Worm (Caenorhabditis elegans) whole organism, mixed stage, embryonic: ENCODE measurements around the gene rpl-38.

ENCODE experiments used
- bed-3 ChIP-seq: fragments of 200-800 bp; sonication (Bioruptor generic); optimal IDR thresholded peaks from 3 replicates; lab custom pipeline; 2018; ENCODE audit warnings: mild to moderate bottlenecking, missing genetic modification characterization, moderate library complexity, missing compliant biosample characterization
- blmp-1 ChIP-seq: fragments of 150-350 bp; optimal IDR thresholded peaks from 2 replicates; lab custom pipeline; 2014; ENCODE audit warnings: missing biosample characterization, missing genetic modification characterization
- ceh-39 ChIP-seq: fragments of 150-350 bp; optimal IDR thresholded peaks from 2 replicates; lab custom pipeline; 2014; ENCODE audit warnings: missing biosample characterization, missing genetic modification characterization
- ceh-83 ChIP-seq: fragments of 200-800 bp; sonication (Bioruptor generic); optimal IDR thresholded peaks from 2 replicates; lab custom pipeline; 2018; ENCODE audit warnings: mild to moderate bottlenecking, missing genetic modification characterization, missing compliant biosample characterization
- ces-1 ChIP-seq: fragments of 150-350 bp; optimal IDR thresholded peaks from 2 replicates; lab custom pipeline; 2014; ENCODE audit warnings: missing biosample characterization, missing genetic modification reagents, missing genetic modification characterization
- drap-1 ChIP-seq: fragments of 200-800 bp; sonication (Bioruptor generic); optimal IDR thresholded peaks from 3 replicates; lab custom pipeline; 2018; ENCODE audit warnings: mild to moderate bottlenecking, missing genetic modification characterization, missing compliant biosample characterization
- elt-1 ChIP-seq: sonication (generic microtip); optimal IDR thresholded peaks from 2 replicates; lab custom pipeline; 2017; ENCODE audit warnings: missing genetic modification characterization, mild to moderate bottlenecking, missing compliant biosample characterization, antibody characterized with exemption, moderate library complexity, borderline replicate concordance; ENCODE audit not compliant: insufficient read depth
- elt-3 ChIP-seq: fragments of 150-350 bp; optimal IDR thresholded peaks from 2 replicates; lab custom pipeline; 2014; ENCODE audit warnings: missing biosample characterization, missing genetic modification characterization
- flh-1 ChIP-seq: fragments of 200-800 bp; sonication (Bioruptor generic); optimal IDR thresholded peaks from 2 replicates; lab custom pipeline; 2018; ENCODE audit warnings: mild to moderate bottlenecking, missing genetic modification characterization, moderate library complexity, missing compliant biosample characterization
- ham-2 ChIP-seq: fragments of 200-800 bp; sonication (Bioruptor generic); optimal IDR thresholded peaks from 2 replicates; lab custom pipeline; 2018; ENCODE audit warnings: mild to moderate bottlenecking, missing genetic modification characterization, missing compliant biosample characterization
- hlh-1 ChIP-seq: fragments of 150-350 bp; optimal IDR thresholded peaks from 2 replicates; lab custom pipeline; 2014; ENCODE audit warnings: missing biosample characterization, missing genetic modification reagents, missing genetic modification characterization
- lin-13 ChIP-seq: fragments of 150-350 bp; optimal IDR thresholded peaks from 2 replicates; lab custom pipeline; 2014; ENCODE audit warnings: missing biosample characterization, missing genetic modification characterization
- lin-32 ChIP-seq: fragments of 200-800 bp; sonication (Bioruptor generic); optimal IDR thresholded peaks from 2 replicates; lab custom pipeline; 2018; ENCODE audit warnings: mild to moderate bottlenecking, missing genetic modification characterization, missing compliant biosample characterization
- lsy-2 ChIP-seq: fragments of 150-350 bp; optimal IDR thresholded peaks from 2 replicates; lab custom pipeline; 2014; ENCODE audit warnings: missing biosample characterization, missing genetic modification characterization
- mab-5 ChIP-seq: fragments of 150-350 bp; optimal IDR thresholded peaks from 2 replicates; lab custom pipeline; 2014; ENCODE audit warnings: missing biosample characterization, missing genetic modification characterization
- mep-1 ChIP-seq: fragments of 150-350 bp; optimal IDR thresholded peaks from 2 replicates; lab custom pipeline; 2017; ENCODE audit warnings: missing biosample characterization, missing genetic modification reagents, missing genetic modification characterization, inconsistent platforms
- mls-2 ChIP-seq: sonication (generic microtip); optimal IDR thresholded peaks from 2 replicates; lab custom pipeline; 2016; ENCODE audit warnings: mild to moderate bottlenecking, missing genetic modification characterization, moderate library complexity, missing compliant biosample characterization
- nhr-12 ChIP-seq: fragments of 150-350 bp; optimal IDR thresholded peaks from 2 replicates; lab custom pipeline; 2014; ENCODE audit warnings: missing biosample characterization, missing genetic modification characterization
- nhr-28 ChIP-seq: fragments of 150-350 bp; optimal IDR thresholded peaks from 2 replicates; lab custom pipeline; 2014; ENCODE audit warnings: missing biosample characterization, missing genetic modification characterization
- nhr-76 ChIP-seq: sonication (generic microtip); optimal IDR thresholded peaks from 2 replicates; lab custom pipeline; 2017; ENCODE audit warnings: missing biosample characterization, missing genetic modification characterization
- pha-4 ChIP-seq: fragments of 150-350 bp; optimal IDR thresholded peaks from 2 replicates; lab custom pipeline; 2018; ENCODE audit warnings: missing biosample characterization, missing genetic modification reagents, missing genetic modification characterization
- snpc-4 ChIP-seq: fragments of 150-350 bp; optimal IDR thresholded peaks from 2 replicates; lab custom pipeline; 2014; ENCODE audit warnings: missing biosample characterization, missing genetic modification characterization
- sptf-1 ChIP-seq: sonication (generic microtip); optimal IDR thresholded peaks from 2 replicates; lab custom pipeline; 2017; ENCODE audit warnings: mild to moderate bottlenecking, missing genetic modification characterization, moderate library complexity, missing compliant biosample characterization
- unc-120 ChIP-seq: sonication (generic microtip); optimal IDR thresholded peaks from 2 replicates; lab custom pipeline; 2017; ENCODE audit warnings: missing genetic modification characterization, missing compliant biosample characterization; ENCODE audit not compliant: poor library complexity, severe bottlenecking
- unc-62 ChIP-seq: fragments of 150-350 bp; optimal IDR thresholded peaks from 2 replicates; lab custom pipeline; 2014; ENCODE audit warnings: missing biosample characterization, missing genetic modification reagents, missing genetic modification characterization
- zip-8 ChIP-seq: fragments of 150-350 bp; optimal IDR thresholded peaks from 2 replicates; lab custom pipeline; 2014; ENCODE audit warnings: missing biosample characterization, missing genetic modification characterization
- ztf-11 ChIP-seq: fragments of 150-350 bp; optimal IDR thresholded peaks from 2 replicates; lab custom pipeline; 2014; ENCODE audit warnings: missing biosample characterization, missing genetic modification characterization

Gene rpl-38

ce11 chrV:15512856-15513756, 1.1 kb downstream of the rpl-38 start:
- TF ChIP-seq zip-8 (peak; percentile 82), bed-3 (GFP tag; lab: Kevin White, UChicago) (no peak)

ce11 chrV:15515365-15515764, 3.4 kb downstream of the rpl-38 start:
- TF ChIP-seq ces-1 (GFP tag; lab: Kevin White, UChicago) (no peak), unc-120 (no peak), nhr-12 (tag; lab: Kevin White, UChicago) (no peak), unc-62 (GFP tag; lab: Kevin White, UChicago) (no peak), mls-2 (tag; lab: Kevin White, UChicago) (no peak), bed-3 (GFP tag; lab: Kevin White, UChicago) (no peak), drap-1 (GFP tag; lab: Kevin White, UChicago) (no peak), blmp-1 (tag; lab: Kevin White, UChicago) (no peak), snpc-4 (tag; lab: Kevin White, UChicago) (no peak), sptf-1 (no peak), mab-5 (tag; lab: Kevin White, UChicago) (no peak), mep-1 (tag; lab: Kevin White, UChicago) (no peak)
- TF ChIP-seq, all 35 proteins: peak for 0

ce11 chrV:15516476-15516875, 4.5 kb downstream of the rpl-38 start:
- TF ChIP-seq drap-1 (GFP tag; lab: Kevin White, UChicago) (no peak), lsy-2 (no peak), unc-62 (GFP tag; lab: Kevin White, UChicago) (no peak), pha-4 (tag; lab: Kevin White, UChicago) (no peak), flh-1 (GFP tag; lab: Kevin White, UChicago) (no peak), bed-3 (GFP tag; lab: Kevin White, UChicago) (no peak), ztf-11 (tag; lab: Kevin White, UChicago) (no peak), hlh-1 (tag; lab: Kevin White, UChicago) (no peak), elt-3 (no peak), mls-2 (tag; lab: Kevin White, UChicago) (no peak), elt-1 (tag; lab: Kevin White, UChicago) (no peak), mep-1 (tag; lab: Kevin White, UChicago) (no peak), ceh-83 (GFP tag; lab: Kevin White, UChicago) (no peak), nhr-28 (tag; lab: Kevin White, UChicago) (no peak), ham-2 (GFP tag; lab: Kevin White, UChicago) (no peak)

ce11 chrV:15517413-15517812, 5.4 kb downstream of the rpl-38 start, which contains the start of gene F21A3.3:
TSS of gene F21A3.3 (plus strand) at chrV:15517713.
- no peak for TF ChIP-seq nhr-28 (tag; lab: Kevin White, UChicago)
- TF ChIP-seq elt-3 = no peak
- no peak for TF ChIP-seq hlh-1 (tag; lab: Kevin White, UChicago)
- no peak for TF ChIP-seq drap-1 (GFP tag; lab: Kevin White, UChicago)
- no peak for TF ChIP-seq zip-8
- TF ChIP-seq, all 35 proteins: peak for 0

- peak; percentile 53 for TF ChIP-seq ces-1 (GFP tag; lab: Kevin White, UChicago)
- TF ChIP-seq sptf-1 = no peak
These were observed 7.9 kb downstream of the rpl-38 start for ce11 chrV:15519845-15520244.

- TF ChIP-seq nhr-76 (tag; lab: Kevin White, UChicago) = no peak
- TF ChIP-seq lin-13 (tag; lab: Kevin White, UChicago) = no peak
- TF ChIP-seq mep-1 (tag; lab: Kevin White, UChicago) = no peak
- TF ChIP-seq elt-3 = no peak
- no peak for TF ChIP-seq ztf-11 (tag; lab: Kevin White, UChicago)
- no peak for TF ChIP-seq sptf-1
- no peak for TF ChIP-seq zip-8
- no peak for TF ChIP-seq drap-1 (GFP tag; lab: Kevin White, UChicago)
- no peak for TF ChIP-seq hlh-1 (tag; lab: Kevin White, UChicago)
- TF ChIP-seq nhr-28 (tag; lab: Kevin White, UChicago) = no peak
- no peak for TF ChIP-seq ceh-39 (tag; lab: Kevin White, UChicago)
- no peak for TF ChIP-seq unc-120
- no peak for TF ChIP-seq lin-32
- no peak for TF ChIP-seq mls-2 (tag; lab: Kevin White, UChicago)
These were observed 8.4 kb downstream of the rpl-38 start for ce11 chrV:15520398-15520797.
